Fruit fly (Drosophila melanogaster) whole organism, embryonic: Measurements from ENCODE around the gene Mybbp1A.
A peak's percentile ranks its signal among the peaks of the same experiment; 100 is the strongest.

Source experiments
- Abd-B ChIP-seq: fragments of 200-800 bp; sonication (Bioruptor generic); optimal IDR thresholded peaks from 2 replicates; lab custom pipeline; 2018; ENCODE audit warnings: missing biosample characterization, mild to moderate bottlenecking, missing genetic modification characterization, moderate library complexity
- Ada2b ChIP-seq: fragments of 200-800 bp; sonication (Bioruptor generic); IDR thresholded peaks from 2 replicates; pipeline ENCODE4 v1.3.6; 2022; ENCODE audit warnings: missing biosample characterization, missing genetic modification characterization
- Asciz ChIP-seq: fragments of 200-800 bp; sonication (Bioruptor generic); optimal IDR thresholded peaks from 2 replicates; lab custom pipeline; 2017; ENCODE audit warnings: missing biosample characterization, mild to moderate bottlenecking, missing genetic modification characterization, missing genetic modification reagents
- Atf6 ChIP-seq: fragments of 200-800 bp; sonication (Bioruptor generic); IDR thresholded peaks from 2 replicates; pipeline ENCODE4 v1.3.6; 2022; ENCODE audit warnings: missing biosample characterization, missing genetic modification characterization
- CG1024 ChIP-seq: fragments of 200-800 bp; sonication (Bioruptor generic); IDR thresholded peaks from 2 replicates; pipeline ENCODE4 v1.3.6; 2022; ENCODE audit warnings: missing biosample characterization, missing genetic modification characterization
- CG10321 ChIP-seq: fragments of 200-800 bp; sonication (Bioruptor generic); IDR thresholded peaks from 2 replicates; pipeline ENCODE4 v1.3.6; 2022; ENCODE audit warnings: missing biosample characterization, missing genetic modification characterization
- CG10366 ChIP-seq: fragments of 200-800 bp; sonication (Bioruptor generic); IDR thresholded peaks from 2 replicates; pipeline ENCODE4 v1.3.6; 2022; ENCODE audit warnings: missing biosample characterization, missing genetic modification characterization
- CG10565 ChIP-seq: fragments of 200-800 bp; sonication (Bioruptor generic); optimal IDR thresholded peaks from 3 replicates; lab custom pipeline; 2016; ENCODE audit warnings: missing biosample characterization, mild to moderate bottlenecking, missing genetic modification characterization
- CG11093 ChIP-seq: fragments of 200-800 bp; sonication (Bioruptor generic); IDR thresholded peaks from 3 replicates; pipeline ENCODE4 v1.3.6; 2022; ENCODE audit warnings: missing biosample characterization, missing genetic modification characterization
- CG11695 ChIP-seq: fragments of 200-800 bp; sonication (Bioruptor generic); IDR thresholded peaks from 3 replicates; pipeline ENCODE4 v1.3.6; 2022; ENCODE audit warnings: missing biosample characterization, missing genetic modification characterization
- CG12391 ChIP-seq: fragments of 200-800 bp; sonication (Bioruptor generic); optimal IDR thresholded peaks from 3 replicates; lab custom pipeline; 2018; ENCODE audit warnings: missing biosample characterization, mild to moderate bottlenecking, missing genetic modification characterization, moderate library complexity
- CG12659 ChIP-seq: fragments of 200-800 bp; sonication (Bioruptor generic); optimal IDR thresholded peaks from 3 replicates; lab custom pipeline; 2017; ENCODE audit warnings: mild to moderate bottlenecking, missing biosample characterization, missing genetic modification reagents, missing genetic modification characterization
- CG1602 ChIP-seq: fragments of 200-800 bp; sonication (Bioruptor generic); optimal IDR thresholded peaks from 3 replicates; lab custom pipeline; 2016; ENCODE audit warnings: missing biosample characterization, missing genetic modification characterization
- CG1647 ChIP-seq: fragments of 200-800 bp; sonication (Bioruptor generic); optimal IDR thresholded peaks from 3 replicates; lab custom pipeline; 2016; ENCODE audit warnings: missing biosample characterization, missing genetic modification characterization
- CG16813 ChIP-seq: fragments of 200-800 bp; sonication (Bioruptor generic); IDR thresholded peaks from 3 replicates; pipeline ENCODE4 v1.3.6; 2022; ENCODE audit warnings: missing biosample characterization, missing genetic modification characterization; ENCODE audit not compliant: partially characterized antibody
- CG17186 ChIP-seq: fragments of 200-800 bp; sonication (Bioruptor generic); optimal IDR thresholded peaks from 3 replicates; lab custom pipeline; 2017; ENCODE audit warnings: missing biosample characterization, missing genetic modification reagents, missing genetic modification characterization
- CG17361 ChIP-seq: fragments of 200-800 bp; sonication (Bioruptor generic); IDR thresholded peaks from 3 replicates; pipeline ENCODE4 v1.3.6; 2022; ENCODE audit warnings: missing biosample characterization, missing genetic modification characterization
- CG4617 ChIP-seq: fragments of 200-800 bp; sonication (Bioruptor generic); optimal IDR thresholded peaks from 3 replicates; lab custom pipeline; 2016; ENCODE audit warnings: missing biosample characterization, missing genetic modification characterization, borderline replicate concordance
- CG8089 ChIP-seq: fragments of 200-800 bp; sonication (Bioruptor generic); optimal IDR thresholded peaks from 3 replicates; lab custom pipeline; 2016; ENCODE audit warnings: missing biosample characterization, missing genetic modification characterization
- CG8290 ChIP-seq, 3 experiments: fragments of 200-800 bp; sonication (Bioruptor generic); optimal IDR thresholded peaks; 2 replicates each; lab custom pipeline; 2016 to 2019; ENCODE audit warnings: missing biosample characterization in 3 of 3, missing genetic modification characterization in 3 of 3, mild to moderate bottlenecking in 2 of 3, moderate library complexity in 1 of 3
- CG8359 ChIP-seq: fragments of 200-800 bp; sonication (Bioruptor generic); optimal IDR thresholded peaks from 2 replicates; lab custom pipeline; 2017; ENCODE audit warnings: missing biosample characterization, mild to moderate bottlenecking, missing genetic modification characterization, borderline replicate concordance
- CG8765 ChIP-seq: fragments of 200-800 bp; sonication (Bioruptor generic); IDR thresholded peaks from 2 replicates; pipeline ENCODE4 v1.3.6; 2022; ENCODE audit warnings: missing biosample characterization, missing genetic modification characterization
- CG9932 ChIP-seq: fragments of 200-800 bp; sonication (Bioruptor generic); IDR thresholded peaks from 2 replicates; pipeline ENCODE4 v1.3.6; 2022; ENCODE audit warnings: missing biosample characterization, missing genetic modification characterization
- Dek ChIP-seq: fragments of 200-800 bp; sonication (Bioruptor generic); optimal IDR thresholded peaks from 3 replicates; lab custom pipeline; 2019; ENCODE audit warnings: missing biosample characterization, mild to moderate bottlenecking, missing genetic modification characterization, moderate library complexity
- Dip2 ChIP-seq: fragments of 200-800 bp; sonication (Bioruptor generic); IDR thresholded peaks from 2 replicates; pipeline ENCODE4 v1.3.6; 2022; ENCODE audit warnings: missing biosample characterization, missing genetic modification characterization
- HLH4C ChIP-seq: fragments of 200-800 bp; sonication (Bioruptor generic); IDR thresholded peaks from 3 replicates; pipeline ENCODE4 v1.3.6; 2022; ENCODE audit warnings: missing biosample characterization, missing genetic modification characterization; ENCODE audit not compliant: partially characterized antibody
- MTF-1 ChIP-seq: fragments of 200-800 bp; sonication (Bioruptor generic); optimal IDR thresholded peaks from 2 replicates; lab custom pipeline; 2018; ENCODE audit warnings: missing biosample characterization, mild to moderate bottlenecking, missing genetic modification characterization, borderline replicate concordance
- Meics ChIP-seq: fragments of 200-800 bp; sonication (Bioruptor generic); optimal IDR thresholded peaks from 2 replicates; lab custom pipeline; 2017; ENCODE audit warnings: missing biosample characterization, mild to moderate bottlenecking, missing genetic modification characterization
- Nf-YC ChIP-seq: fragments of 200-800 bp; optimal IDR thresholded peaks from 3 replicates; lab custom pipeline; 2019; ENCODE audit warnings: missing biosample characterization, mild to moderate bottlenecking, missing genetic modification characterization, moderate library complexity
- Scr ChIP-seq: fragments of 200-800 bp; sonication (Bioruptor generic); IDR thresholded peaks from 2 replicates; pipeline ENCODE4 v1.3.6; 2022; ENCODE audit warnings: missing biosample characterization, missing genetic modification characterization; ENCODE audit not compliant: partially characterized antibody
- Sin3A ChIP-seq: fragments of >200 bp; optimal IDR thresholded peaks from 2 replicates; lab custom pipeline; 2018
- Ssrp ChIP-seq: fragments of 200-800 bp; sonication (Bioruptor generic); optimal IDR thresholded peaks from 2 replicates; lab custom pipeline; 2018; ENCODE audit warnings: missing biosample characterization, mild to moderate bottlenecking, missing genetic modification characterization, moderate library complexity
- Usf ChIP-seq: fragments of 200-800 bp; sonication (Bioruptor generic); optimal IDR thresholded peaks from 2 replicates; lab custom pipeline; 2017; ENCODE audit warnings: missing genotype, missing biosample characterization, missing genetic modification characterization
- bbx ChIP-seq: fragments of 200-800 bp; sonication (Bioruptor generic); IDR thresholded peaks from 2 replicates; pipeline ENCODE4 v1.3.6; 2022; ENCODE audit warnings: missing biosample characterization, missing genetic modification characterization; ENCODE audit not compliant: partially characterized antibody
- cg ChIP-seq: fragments of 200-800 bp; sonication (Bioruptor generic); optimal IDR thresholded peaks from 3 replicates; lab custom pipeline; 2019; ENCODE audit warnings: missing biosample characterization, mild to moderate bottlenecking, missing genetic modification characterization, moderate library complexity
- chm ChIP-seq: fragments of 200-800 bp; sonication (Bioruptor generic); IDR thresholded peaks from 2 replicates; pipeline ENCODE4 v1.3.6; 2022; ENCODE audit warnings: missing biosample characterization, missing genetic modification characterization
- crc ChIP-seq: fragments of 200-800 bp; sonication (Bioruptor generic); optimal IDR thresholded peaks from 2 replicates; lab custom pipeline; 2016; ENCODE audit warnings: missing biosample characterization, missing genetic modification characterization
- en ChIP-seq: fragments of 200-800 bp; sonication (Bioruptor generic); optimal IDR thresholded peaks from 2 replicates; lab custom pipeline; 2016; ENCODE audit warnings: missing biosample characterization, missing genetic modification characterization
- gfzf ChIP-seq: fragments of 200-800 bp; sonication (Bioruptor generic); optimal IDR thresholded peaks from 2 replicates; lab custom pipeline; 2016; ENCODE audit warnings: missing biosample characterization, mild to moderate bottlenecking, missing genetic modification characterization, moderate library complexity
- gsb-n ChIP-seq: fragments of 200-800 bp; sonication (Bioruptor generic); optimal IDR thresholded peaks from 3 replicates; lab custom pipeline; 2018; ENCODE audit warnings: missing biosample characterization, mild to moderate bottlenecking, missing genetic modification characterization
- hb ChIP-seq: fragments of 200-800 bp; sonication (Bioruptor generic); IDR thresholded peaks from 3 replicates; pipeline ENCODE4 v1.3.6; 2022; ENCODE audit warnings: missing biosample characterization, missing genetic modification characterization; ENCODE audit not compliant: partially characterized antibody
- knrl ChIP-seq: fragments of 200-800 bp; sonication (Bioruptor generic); IDR thresholded peaks from 3 replicates; pipeline ENCODE4 v1.3.6; 2022; ENCODE audit warnings: missing biosample characterization, missing genetic modification characterization; ENCODE audit not compliant: partially characterized antibody
- lilli ChIP-seq: fragments of 200-800 bp; sonication (Bioruptor generic); optimal IDR thresholded peaks from 3 replicates; lab custom pipeline; 2016; ENCODE audit warnings: missing biosample characterization, missing genetic modification characterization
- maf-S ChIP-seq: fragments of 200-800 bp; sonication (Bioruptor generic); optimal IDR thresholded peaks from 2 replicates; lab custom pipeline; 2016; ENCODE audit warnings: missing biosample characterization, missing genetic modification characterization
- nerfin-2 ChIP-seq: fragments of 200-800 bp; sonication (Bioruptor generic); IDR thresholded peaks from 2 replicates; pipeline ENCODE4 v1.3.6; 2022; ENCODE audit warnings: missing biosample characterization, missing genetic modification characterization; ENCODE audit not compliant: partially characterized antibody
- peb ChIP-seq: fragments of 200-800 bp; sonication (Bioruptor generic); IDR thresholded peaks from 2 replicates; pipeline ENCODE4 v1.3.6; 2022; ENCODE audit warnings: missing biosample characterization, missing genetic modification characterization
- pzg ChIP-seq: fragments of 200-800 bp; sonication (Bioruptor generic); optimal IDR thresholded peaks from 3 replicates; lab custom pipeline; 2018; ENCODE audit warnings: missing biosample characterization, mild to moderate bottlenecking, missing genetic modification characterization, moderate library complexity
- sens ChIP-seq: fragments of 200-800 bp; sonication (Bioruptor generic); peaks from one replicate; lab custom pipeline; 2016; ENCODE audit warnings: missing biosample characterization, missing genetic modification characterization
- slbo ChIP-seq: fragments of 200-800 bp; sonication (Bioruptor generic); IDR thresholded peaks from 2 replicates; pipeline ENCODE4 v1.3.6; 2022; ENCODE audit warnings: missing biosample characterization, missing genetic modification characterization
- trem ChIP-seq: fragments of 200-800 bp; optimal IDR thresholded peaks from 3 replicates; lab custom pipeline; 2019; ENCODE audit warnings: missing biosample characterization, mild to moderate bottlenecking, missing genetic modification characterization, moderate library complexity

Mybbp1A gene

DNA sequence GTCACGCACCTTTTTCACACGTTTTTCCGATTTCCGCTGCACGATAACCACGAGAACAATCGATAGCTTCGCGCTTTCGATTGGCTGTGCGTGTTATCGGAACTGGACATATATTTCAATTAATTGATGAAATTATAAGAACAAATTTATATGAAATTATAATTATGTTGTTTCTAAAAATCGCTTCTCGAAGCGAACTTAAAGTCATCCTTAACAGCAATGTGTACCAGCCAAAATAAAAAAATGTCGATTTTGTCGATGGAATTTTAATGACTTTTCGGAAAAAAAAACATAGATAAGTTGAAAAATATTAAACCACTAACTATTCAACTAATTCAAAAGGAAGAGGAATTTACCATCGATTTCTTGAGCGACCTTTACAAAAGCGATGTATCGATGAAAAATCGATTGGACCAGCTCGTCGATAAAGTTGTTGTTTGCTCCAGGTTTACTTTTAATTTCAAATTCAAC lies 4.4 kb upstream of the Mybbp1A start, which contains the start of the genes CG13364 and Hinfp (continued):
- TF ChIP-seq gfzf (GFP tag; lab: Kevin White, UChicago) (no peak), CG12391 (tag; lab: Kevin White, UChicago) (peak; percentile 39), crc (GFP tag; lab: Kevin White, UChicago) (no peak), lilli (GFP tag; lab: Kevin White, UChicago) (peak; percentile 4), Scr (GFP tag; lab: Robert Waterston, UW) (peak; percentile 83), chm (no peak), Ssrp (tag; lab: Kevin White, UChicago) (no peak), CG17361 (GFP tag; lab: Robert Waterston, UW) (peak; percentile 37; the same call in 2 of the 3 replicates), CG17186 (GFP tag; lab: Kevin White, UChicago) (peak; percentile 19), Meics (GFP tag; lab: Kevin White, UChicago) (peak; percentile 25), CG16813 (GFP tag; lab: Robert Waterston, UW) (peak; percentile 82), CG10565 (GFP tag; lab: Kevin White, UChicago) (no peak), CG1602 (GFP tag; lab: Kevin White, UChicago) (no peak), bbx (GFP tag; lab: Robert Waterston, UW) (peak; percentile 82), Sin3A (peak; percentile 33), hb (peak; percentile 84), CG9932 (GFP tag; lab: Robert Waterston, UW) (no peak), Ada2b (no peak), Asciz (GFP tag; lab: Kevin White, UChicago) (no peak), CG4617 (GFP tag; lab: Kevin White, UChicago) (no peak), Usf (GFP tag; lab: Kevin White, UChicago) (no peak), Abd-B (GFP tag; lab: Kevin White, UChicago) (no peak), Dek (no peak), CG11093 (GFP tag; lab: Robert Waterston, UW) (no peak), Nf-YC (peak; percentile 23), CG11695 (GFP tag; lab: Robert Waterston, UW) (no peak), knrl (GFP tag; lab: Robert Waterston, UW) (peak; percentile 49; the same call in 2 of the 3 replicates), cg (GFP tag; lab: Kevin White, UChicago) (no peak), HLH4C (GFP tag; lab: Robert Waterston, UW) (peak; percentile 92), Dip2 (no peak), en (no peak), CG1647 (GFP tag; lab: Kevin White, UChicago) (no peak), CG10321 (GFP tag; lab: Robert Waterston, UW) (no peak), MTF-1 (GFP tag; lab: Kevin White, UChicago) (no peak), CG1024 (no peak), gsb-n (tag; lab: Kevin White, UChicago) (no peak), maf-S (GFP tag; lab: Kevin White, UChicago) (no peak), CG10366 (GFP tag; lab: Robert Waterston, UW) (no peak), pzg (GFP tag; lab: Kevin White, UChicago) (peak; percentile 24), trem (tag; lab: Kevin White, UChicago) (peak; percentile 72), CG12659 (GFP tag; lab: Kevin White, UChicago) (peak; percentile 39), CG8359 (GFP tag; lab: Kevin White, UChicago) (no peak), Atf6 (GFP tag; lab: Robert Waterston, UW) (no peak), peb (GFP tag; lab: Robert Waterston, UW) (no peak), nerfin-2 (peak; percentile 89), sens (GFP tag; lab: Kevin White, UChicago) (peak; percentile 32), CG8290 (GFP tag; optimal IDR thresholded peaks at IDR 0.05; lab: Kevin White, UChicago) (peak; percentile 24), CG8290 (tag; optimal IDR thresholded peaks at IDR 0.05; lab: Kevin White, UChicago) (no peak), slbo (GFP tag; lab: Robert Waterston, UW) (no peak), CG8765 (GFP tag; lab: Robert Waterston, UW) (no peak), CG8089 (GFP tag; lab: Kevin White, UChicago) (no peak)
